Fruit fly (Drosophila melanogaster): ENCODE measurements around the gene Spn85F.

dm6 chr3R:10045343-10045742 is 48.4 kb downstream of the Spn85F start, which contains the start of the genes CG11722 and mtTFB2:
- TF ChIP-seq CG32121 (GFP tag; IDR thresholded peaks at IDR 0.05) (no peak), CG14655 (GFP tag; optimal IDR thresholded peaks at IDR 0.05) (no peak), fd96Ca (GFP tag; IDR thresholded peaks at IDR 0.05) (no peak)

Measured in whole organism, pupa.